Fruit fly (Drosophila melanogaster) whole organism, embryonic: ENCODE results near the gene gish.

Source experiments
- BtbVII ChIP-seq: fragments of 200-800 bp; sonication (Bioruptor generic); optimal IDR thresholded peaks from 3 replicates; lab custom pipeline; 2017; ENCODE audit warnings: missing biosample characterization, mild to moderate bottlenecking, missing genetic modification characterization
- CG10209 ChIP-seq: fragments of 200-800 bp; sonication (Bioruptor generic); optimal IDR thresholded peaks from 3 replicates; lab custom pipeline; 2017; ENCODE audit warnings: missing biosample characterization, mild to moderate bottlenecking, missing genetic modification characterization, missing genetic modification reagents
- CG12769 ChIP-seq: fragments of 200-800 bp; sonication (Bioruptor generic); optimal IDR thresholded peaks from 2 replicates; lab custom pipeline; 2019; ENCODE audit warnings: missing biosample characterization, mild to moderate bottlenecking, missing genetic modification characterization, moderate library complexity
- CG15073 ChIP-seq: fragments of 200-800 bp; sonication (Bioruptor generic); optimal IDR thresholded peaks from 2 replicates; lab custom pipeline; 2016; ENCODE audit warnings: missing biosample characterization, missing genetic modification characterization
- CG16863 ChIP-seq: fragments of 200-800 bp; sonication (Bioruptor generic); optimal IDR thresholded peaks from 3 replicates; lab custom pipeline; 2016; ENCODE audit warnings: missing biosample characterization, missing genetic modification characterization
- CG18764 ChIP-seq: fragments of 200-800 bp; sonication (Bioruptor generic); optimal IDR thresholded peaks from 3 replicates; lab custom pipeline; 2016; ENCODE audit warnings: missing biosample characterization, missing genetic modification characterization
- CG2129 ChIP-seq: fragments of 200-800 bp; sonication (Bioruptor generic); IDR thresholded peaks from 2 replicates; pipeline ENCODE4 v1.3.6; 2022; ENCODE audit warnings: missing biosample characterization, missing genetic modification characterization; ENCODE audit not compliant: partially characterized antibody
- CG2199 ChIP-seq: fragments of 200-800 bp; sonication (Bioruptor generic); IDR thresholded peaks from 3 replicates; pipeline ENCODE4 v1.3.6; 2022; ENCODE audit warnings: missing biosample characterization, missing genetic modification characterization
- CG3838 ChIP-seq: fragments of 200-800 bp; sonication (Bioruptor generic); optimal IDR thresholded peaks from 3 replicates; lab custom pipeline; 2016; ENCODE audit warnings: missing biosample characterization, missing genetic modification characterization
- CG3847 ChIP-seq: fragments of 200-800 bp; sonication (Bioruptor generic); IDR thresholded peaks from 2 replicates; pipeline ENCODE4 v1.3.6; 2022; ENCODE audit warnings: missing biosample characterization, missing genetic modification characterization
- CG4360 ChIP-seq: fragments of 200-800 bp; sonication (Bioruptor generic); IDR thresholded peaks from 2 replicates; pipeline ENCODE4 v1.3.6; 2022; ENCODE audit warnings: missing biosample characterization, missing genetic modification characterization
- CG4707 ChIP-seq: fragments of 200-800 bp; sonication (Bioruptor generic); optimal IDR thresholded peaks from 2 replicates; lab custom pipeline; 2018; ENCODE audit warnings: missing biosample characterization, mild to moderate bottlenecking, missing genetic modification characterization, moderate library complexity
- CG6765 ChIP-seq: fragments of 200-800 bp; sonication (Bioruptor generic); optimal IDR thresholded peaks from 3 replicates; lab custom pipeline; 2017; ENCODE audit warnings: missing biosample characterization, mild to moderate bottlenecking, missing genetic modification characterization
- CG7745 ChIP-seq: fragments of 200-800 bp; sonication (Bioruptor generic); optimal IDR thresholded peaks from 2 replicates; lab custom pipeline; 2018; ENCODE audit warnings: missing biosample characterization, mild to moderate bottlenecking, missing genetic modification characterization, moderate library complexity
- CG8089 ChIP-seq: fragments of 200-800 bp; sonication (Bioruptor generic); optimal IDR thresholded peaks from 3 replicates; lab custom pipeline; 2016; ENCODE audit warnings: missing biosample characterization, missing genetic modification characterization
- CG8478 ChIP-seq: fragments of >200 bp; optimal IDR thresholded peaks from 2 replicates; lab custom pipeline; 2018
- CG9609 ChIP-seq: fragments of 200-800 bp; sonication (Bioruptor generic); optimal IDR thresholded peaks from 3 replicates; lab custom pipeline; 2016; ENCODE audit warnings: missing biosample characterization, missing genetic modification characterization
- Camta ChIP-seq: fragments of 200-800 bp; sonication (Bioruptor generic); optimal IDR thresholded peaks from 2 replicates; lab custom pipeline; 2016; ENCODE audit warnings: missing biosample characterization, missing genetic modification characterization
- Deaf1 ChIP-seq: fragments of 200-800 bp; optimal IDR thresholded peaks from 3 replicates; lab custom pipeline; 2019; ENCODE audit warnings: missing biosample characterization, mild to moderate bottlenecking, missing genetic modification characterization, moderate library complexity
- E2f2 ChIP-seq: fragments of 200-800 bp; sonication (Bioruptor generic); IDR thresholded peaks from 2 replicates; pipeline ENCODE4 v1.3.6; 2022; ENCODE audit warnings: missing biosample characterization, missing genetic modification characterization
- Ets97D ChIP-seq: fragments of 200-800 bp; sonication (Bioruptor generic); optimal IDR thresholded peaks from 3 replicates; lab custom pipeline; 2016; ENCODE audit warnings: missing biosample characterization, missing genetic modification characterization
- Fer2 ChIP-seq: fragments of 200-800 bp; sonication (Bioruptor generic); optimal IDR thresholded peaks from 2 replicates; lab custom pipeline; 2018; ENCODE audit warnings: missing biosample characterization, mild to moderate bottlenecking, missing genetic modification characterization, moderate library complexity
- HLHmδ ChIP-seq: fragments of 200-800 bp; sonication (Bioruptor generic); optimal IDR thresholded peaks from 2 replicates; lab custom pipeline; 2018; ENCODE audit warnings: missing biosample characterization, mild to moderate bottlenecking, missing genetic modification characterization, moderate library complexity
- Hand ChIP-seq: fragments of 200-800 bp; sonication (Bioruptor generic); optimal IDR thresholded peaks from 2 replicates; lab custom pipeline; 2017; ENCODE audit warnings: mild to moderate bottlenecking, missing biosample characterization, missing genetic modification reagents, missing genetic modification characterization
- Hsf ChIP-seq: fragments of 200-800 bp; sonication (Bioruptor generic); optimal IDR thresholded peaks from 3 replicates; lab custom pipeline; 2016; ENCODE audit warnings: missing biosample characterization, missing genetic modification characterization
- Med ChIP-seq: fragments of 200-800 bp; sonication (Bioruptor generic); peaks from one replicate; lab custom pipeline; 2016; ENCODE audit warnings: missing biosample characterization, missing genetic modification characterization, mild to moderate bottlenecking, inconsistent platforms, moderate library complexity
- Optix ChIP-seq: fragments of 200-800 bp; sonication (Bioruptor generic); IDR thresholded peaks from 3 replicates; pipeline ENCODE4 v1.3.6; 2022; ENCODE audit warnings: missing biosample characterization, missing genetic modification characterization
- Pdp1 ChIP-seq, 2 experiments: fragments of 200-800 bp; sonication (Bioruptor generic); optimal IDR thresholded peaks; 3 replicates each; lab custom pipeline; 2016; ENCODE audit warnings: missing biosample characterization in 2 of 2, missing genetic modification characterization in 2 of 2, mild to moderate bottlenecking in 1 of 2, moderate library complexity in 1 of 2
- Side ChIP-seq: fragments of 200-800 bp; sonication (Bioruptor generic); optimal IDR thresholded peaks from 2 replicates; lab custom pipeline; 2016; ENCODE audit warnings: missing biosample characterization, missing genetic modification characterization
- Usf ChIP-seq: fragments of 200-800 bp; sonication (Bioruptor generic); optimal IDR thresholded peaks from 2 replicates; lab custom pipeline; 2017; ENCODE audit warnings: missing genotype, missing biosample characterization, missing genetic modification characterization
- ab ChIP-seq: fragments of 200-800 bp; sonication (Bioruptor generic); optimal IDR thresholded peaks from 2 replicates; lab custom pipeline; 2016; ENCODE audit warnings: missing biosample characterization, missing genetic modification characterization
- aop ChIP-seq: fragments of 200-800 bp; sonication (Bioruptor generic); IDR thresholded peaks from 2 replicates; pipeline ENCODE4 v1.3.6; 2022; ENCODE audit warnings: missing biosample characterization, missing genetic modification characterization
- az2 ChIP-seq: fragments of 200-800 bp; sonication (Bioruptor generic); optimal IDR thresholded peaks from 3 replicates; lab custom pipeline; 2016; ENCODE audit warnings: missing biosample characterization, missing genetic modification characterization
- cg ChIP-seq: fragments of 200-800 bp; sonication (Bioruptor generic); optimal IDR thresholded peaks from 3 replicates; lab custom pipeline; 2019; ENCODE audit warnings: missing biosample characterization, mild to moderate bottlenecking, missing genetic modification characterization, moderate library complexity
- da ChIP-seq: fragments of 200-800 bp; sonication (Bioruptor generic); optimal IDR thresholded peaks from 2 replicates; lab custom pipeline; 2016; ENCODE audit warnings: missing biosample characterization, missing genetic modification characterization
- dysf ChIP-seq: fragments of 200-800 bp; sonication (Bioruptor generic); IDR thresholded peaks from 3 replicates; pipeline ENCODE4 v1.3.6; 2022; ENCODE audit warnings: missing biosample characterization, missing genetic modification characterization
- eyg ChIP-seq: fragments of 200-800 bp; sonication (Bioruptor generic); optimal IDR thresholded peaks from 3 replicates; lab custom pipeline; 2016; ENCODE audit warnings: missing biosample characterization, missing genetic modification characterization
- fd96Cb ChIP-seq: fragments of 200-800 bp; sonication (Bioruptor generic); optimal IDR thresholded peaks from 2 replicates; lab custom pipeline; 2018; ENCODE audit warnings: missing biosample characterization, mild to moderate bottlenecking, missing genetic modification characterization, moderate library complexity
- gcm2 ChIP-seq: fragments of 200-800 bp; sonication (Bioruptor generic); optimal IDR thresholded peaks from 2 replicates; lab custom pipeline; 2016; ENCODE audit warnings: missing biosample characterization, missing genetic modification characterization
- grn ChIP-seq: fragments of 200-800 bp; sonication (Bioruptor generic); optimal IDR thresholded peaks from 3 replicates; lab custom pipeline; 2017; ENCODE audit warnings: missing biosample characterization, missing genetic modification characterization
- inv ChIP-seq: fragments of 200-800 bp; sonication (Bioruptor generic); IDR thresholded peaks from 2 replicates; pipeline ENCODE4 v1.3.6; 2022; ENCODE audit warnings: missing biosample characterization, missing genetic modification characterization; ENCODE audit not compliant: partially characterized antibody
- knrl ChIP-seq: fragments of 200-800 bp; sonication (Bioruptor generic); IDR thresholded peaks from 3 replicates; pipeline ENCODE4 v1.3.6; 2022; ENCODE audit warnings: missing biosample characterization, missing genetic modification characterization; ENCODE audit not compliant: partially characterized antibody
- mirr ChIP-seq: fragments of 200-800 bp; sonication (Bioruptor generic); optimal IDR thresholded peaks from 3 replicates; lab custom pipeline; 2018; ENCODE audit warnings: missing biosample characterization, mild to moderate bottlenecking, missing genetic modification characterization
- nau ChIP-seq: fragments of 200-800 bp; sonication (Bioruptor generic); optimal IDR thresholded peaks from 3 replicates; lab custom pipeline; 2017; ENCODE audit warnings: missing biosample characterization, mild to moderate bottlenecking, missing genetic modification characterization, missing genetic modification reagents
- otp ChIP-seq: fragments of 200-800 bp; sonication (Bioruptor generic); IDR thresholded peaks from 3 replicates; pipeline ENCODE4, ENCODE4 v1.3.6; 2022; ENCODE audit warnings: missing biosample characterization, missing genetic modification characterization
- ro ChIP-seq: fragments of 200-800 bp; sonication (Bioruptor generic); IDR thresholded peaks from 2 replicates; pipeline ENCODE4 v1.3.6; 2022; ENCODE audit warnings: missing biosample characterization, missing genetic modification characterization
- run ChIP-seq: fragments of 200-800 bp; sonication (Bioruptor generic); optimal IDR thresholded peaks from 3 replicates; lab custom pipeline; 2018; ENCODE audit warnings: missing biosample characterization, mild to moderate bottlenecking, missing genetic modification characterization
- schlank ChIP-seq: fragments of 200-800 bp; sonication (Bioruptor generic); optimal IDR thresholded peaks from 2 replicates; lab custom pipeline; 2018; ENCODE audit warnings: missing biosample characterization, mild to moderate bottlenecking, missing genetic modification characterization
- trem ChIP-seq: fragments of 200-800 bp; optimal IDR thresholded peaks from 3 replicates; lab custom pipeline; 2019; ENCODE audit warnings: missing biosample characterization, mild to moderate bottlenecking, missing genetic modification characterization, moderate library complexity
- z ChIP-seq: fragments of 200-800 bp; sonication (Bioruptor generic); IDR thresholded peaks from 3 replicates; pipeline ENCODE4 v1.3.6; 2022; ENCODE audit warnings: missing biosample characterization, missing genetic modification characterization
- zf30C ChIP-seq: fragments of 200-800 bp; sonication (Bioruptor generic); optimal IDR thresholded peaks from 3 replicates; lab custom pipeline; 2018; ENCODE audit warnings: missing biosample characterization, mild to moderate bottlenecking, missing genetic modification characterization

The gish gene

DNA sequence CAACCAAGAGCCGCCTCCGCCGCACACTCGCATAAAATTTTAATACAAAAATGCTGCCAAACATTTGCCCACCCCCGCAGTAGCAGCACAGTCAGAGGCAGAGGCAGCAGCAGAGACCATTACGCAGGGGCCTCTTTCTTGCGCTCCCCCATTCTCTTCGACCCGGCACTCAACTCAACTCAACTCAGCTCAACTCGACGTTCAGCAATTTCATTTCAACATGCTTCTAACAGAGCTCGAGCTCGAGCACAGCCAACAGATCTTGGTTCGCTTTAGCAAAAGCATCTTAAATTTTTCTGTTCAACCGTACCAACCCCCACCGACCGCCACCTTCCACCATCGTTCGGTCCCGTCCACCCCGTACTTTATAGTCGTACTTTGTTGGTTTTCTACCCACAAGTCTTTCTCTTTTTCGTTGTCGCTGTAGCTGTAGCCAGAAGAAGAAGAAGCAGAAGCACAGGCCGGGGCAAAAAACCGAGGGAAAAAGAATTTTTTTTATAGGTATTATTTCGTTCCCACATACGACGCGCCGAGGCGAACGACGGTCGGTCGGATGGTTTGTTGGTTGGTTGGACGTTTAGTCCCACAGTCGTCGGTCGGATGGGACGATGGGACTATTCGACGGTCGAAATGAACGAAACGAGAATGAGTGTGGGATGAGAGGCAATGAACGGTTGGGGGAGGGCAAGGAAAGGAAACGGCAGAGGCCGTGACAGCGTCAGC, 36.9 kb upstream of the gish start (continued):
- TF ChIP-seq Side (GFP tag; lab: Kevin White, UChicago): peak; percentile 40
- TF ChIP-seq CG3838 (GFP tag; lab: Kevin White, UChicago): no peak
- TF ChIP-seq CG2199 (GFP tag; lab: Robert Waterston, UW): no peak
- TF ChIP-seq HLHmδ (GFP tag; lab: Kevin White, UChicago): peak; percentile 4
- TF ChIP-seq cg (GFP tag; lab: Kevin White, UChicago): peak; percentile 64
- no peak for TF ChIP-seq Fer2 (tag; lab: Kevin White, UChicago)
- no peak for TF ChIP-seq CG18764 (GFP tag; lab: Kevin White, UChicago)
- TF ChIP-seq z (GFP tag; lab: Robert Waterston, UW): no peak
- TF ChIP-seq CG2129 (GFP tag; lab: Robert Waterston, UW): no peak
- TF ChIP-seq Camta (GFP tag; lab: Kevin White, UChicago): no peak
- TF ChIP-seq CG8089 (GFP tag; lab: Kevin White, UChicago): no peak
- peak; percentile 9 to 34 for TF ChIP-seq Pdp1 (GFP tag; optimal IDR thresholded peaks at IDR 0.05; lab: Kevin White, UChicago)
- TF ChIP-seq Ets97D (GFP tag; lab: Kevin White, UChicago): peak; percentile 1
- no peak for TF ChIP-seq CG6765 (GFP tag; lab: Kevin White, UChicago)
- TF ChIP-seq CG8478: no peak
- no peak for TF ChIP-seq ab (GFP tag; lab: Kevin White, UChicago)
- TF ChIP-seq ro (GFP tag; lab: Robert Waterston, UW): no peak
- TF ChIP-seq schlank: peak; percentile 35
- TF ChIP-seq CG10209 (GFP tag; lab: Kevin White, UChicago): peak; percentile 99
- no peak for TF ChIP-seq az2 (GFP tag; lab: Kevin White, UChicago)
- TF ChIP-seq zf30C (GFP tag; lab: Kevin White, UChicago): peak; percentile 2
- TF ChIP-seq CG15073 (GFP tag; lab: Kevin White, UChicago): no peak
- TF ChIP-seq otp (GFP tag; lab: Robert Waterston, UW): no peak
- peak; percentile 99 for TF ChIP-seq Deaf1 (tag; lab: Kevin White, UChicago)
- TF ChIP-seq BtbVII (GFP tag; lab: Kevin White, UChicago): no peak
- TF ChIP-seq CG9609: no peak
- TF ChIP-seq inv (GFP tag; lab: Robert Waterston, UW): no peak
- peak; percentile 93 for TF ChIP-seq Med (GFP tag; lab: Kevin White, UChicago)
- TF ChIP-seq Hand (GFP tag; lab: Kevin White, UChicago): no peak
- no peak for TF ChIP-seq da (GFP tag; lab: Kevin White, UChicago)
- TF ChIP-seq trem: no peak
- TF ChIP-seq mirr (GFP tag; lab: Kevin White, UChicago): peak; percentile 85
- TF ChIP-seq aop: no peak
- no peak for TF ChIP-seq nau (GFP tag; lab: Kevin White, UChicago)
- no peak for TF ChIP-seq eyg
- TF ChIP-seq Optix (GFP tag; lab: Robert Waterston, UW): no peak
- no peak for TF ChIP-seq gcm2 (GFP tag; lab: Kevin White, UChicago)
- TF ChIP-seq run (tag; lab: Kevin White, UChicago): no peak
- TF ChIP-seq Usf (GFP tag; lab: Kevin White, UChicago): no peak
- no peak for TF ChIP-seq Hsf
- no peak for TF ChIP-seq knrl (GFP tag; lab: Robert Waterston, UW)
- TF ChIP-seq grn (GFP tag; lab: Kevin White, UChicago): peak; percentile 50
- TF ChIP-seq CG4360 (GFP tag; lab: Robert Waterston, UW): no peak
- TF ChIP-seq dysf (GFP tag; lab: Robert Waterston, UW): no peak
- peak; percentile 100 for TF ChIP-seq CG4707
- TF ChIP-seq CG12769 (tag; lab: Kevin White, UChicago): peak; percentile 99
- TF ChIP-seq CG7745 (tag; lab: Kevin White, UChicago): peak; percentile 66
- no peak for TF ChIP-seq E2f2
- no peak for TF ChIP-seq CG3847 (GFP tag; lab: Robert Waterston, UW)
- TF ChIP-seq fd96Cb: no peak
- TF ChIP-seq CG16863 (GFP tag; lab: Kevin White, UChicago): no peak
